Worm (Caenorhabditis elegans) whole organism, L2 larva: ENCODE results near the gene T12B5.15.

ENCODE experiments used
- C34F6.9 ChIP-seq: fragments of 150-350 bp; optimal IDR thresholded peaks from 2 replicates; lab custom pipeline; 2014; ENCODE audit warnings: missing biosample characterization, missing genetic modification characterization
- F13H6.1 ChIP-seq: sonication (generic microtip); optimal IDR thresholded peaks from 2 replicates; lab custom pipeline; 2016; ENCODE audit warnings: missing genetic modification characterization, missing compliant biosample characterization
- R02D3.7 ChIP-seq: fragments of 150-350 bp; optimal IDR thresholded peaks from 2 replicates; lab custom pipeline; 2014; ENCODE audit warnings: missing biosample characterization, missing genetic modification characterization
- alr-1 ChIP-seq: fragments of 150-350 bp; optimal IDR thresholded peaks from 2 replicates; lab custom pipeline; 2014; ENCODE audit warnings: missing biosample characterization, missing genetic modification characterization
- aly-2 ChIP-seq: fragments of 150-350 bp; optimal IDR thresholded peaks from 2 replicates; lab custom pipeline; 2014; ENCODE audit warnings: missing biosample characterization, missing genetic modification characterization
- blmp-1 ChIP-seq: sonication (generic microtip); optimal IDR thresholded peaks from 2 replicates; lab custom pipeline; 2017; ENCODE audit warnings: missing genetic modification characterization, mild to moderate bottlenecking, missing compliant biosample characterization, antibody characterized with exemption, moderate library complexity; ENCODE audit not compliant: insufficient read depth
- ceh-82 ChIP-seq: fragments of 150-350 bp; optimal IDR thresholded peaks from 2 replicates; lab custom pipeline; 2014; ENCODE audit warnings: missing biosample characterization, missing genetic modification characterization
- elt-1 ChIP-seq: fragments of 150-350 bp; optimal IDR thresholded peaks from 2 replicates; lab custom pipeline; 2014; ENCODE audit warnings: missing biosample characterization, missing genetic modification characterization
- elt-3 ChIP-seq: sonication (generic microtip); optimal IDR thresholded peaks from 2 replicates; lab custom pipeline; 2017; ENCODE audit warnings: missing biosample characterization, missing genetic modification characterization
- fos-1 ChIP-seq: fragments of 150-350 bp; optimal IDR thresholded peaks from 2 replicates; lab custom pipeline; 2014; ENCODE audit warnings: missing biosample characterization, missing genetic modification characterization
- lsy-2 ChIP-seq, 2 experiments: fragments of 150-350 bp in 1 of 2; sonication (generic microtip) in 1 of 2; optimal IDR thresholded peaks; 2 replicates each; lab custom pipeline; 2014 to 2017; ENCODE audit warnings: missing biosample characterization in 2 of 2, missing genetic modification characterization in 2 of 2
- mab-5 ChIP-seq: fragments of 150-350 bp; optimal IDR thresholded peaks from 2 replicates; lab custom pipeline; 2014; ENCODE audit warnings: missing biosample characterization, missing genetic modification characterization
- mbf-1 ChIP-seq: sonication (generic microtip); optimal IDR thresholded peaks from 2 replicates; lab custom pipeline; 2017; ENCODE audit warnings: missing biosample characterization, missing genetic modification characterization
- nhr-10 ChIP-seq: sonication (generic microtip); optimal IDR thresholded peaks from 2 replicates; lab custom pipeline; 2017; ENCODE audit warnings: missing biosample characterization, missing genetic modification characterization
- nhr-11 ChIP-seq: fragments of 150-350 bp; optimal IDR thresholded peaks from 2 replicates; lab custom pipeline; 2014; ENCODE audit warnings: missing biosample characterization, missing genetic modification characterization
- nhr-12 ChIP-seq: fragments of 150-350 bp; optimal IDR thresholded peaks from 2 replicates; lab custom pipeline; 2014; ENCODE audit warnings: missing biosample characterization, missing genetic modification characterization
- nhr-129 ChIP-seq: fragments of 150-350 bp; optimal IDR thresholded peaks from 2 replicates; lab custom pipeline; 2014; ENCODE audit warnings: missing biosample characterization, missing genetic modification characterization
- nhr-23 ChIP-seq: fragments of 150-350 bp; optimal IDR thresholded peaks from 2 replicates; lab custom pipeline; 2014; ENCODE audit warnings: missing biosample characterization, missing genetic modification reagents, missing genetic modification characterization
- nhr-237 ChIP-seq: fragments of 150-350 bp; optimal IDR thresholded peaks from 2 replicates; lab custom pipeline; 2014; ENCODE audit warnings: missing biosample characterization, missing genetic modification characterization
- nhr-25 ChIP-seq: fragments of 150-350 bp; sonication (generic microtip); optimal IDR thresholded peaks from 3 replicates; lab custom pipeline; 2014; ENCODE audit warnings: missing biosample characterization, missing genetic modification characterization
- nhr-6 ChIP-seq: fragments of 150-350 bp; optimal IDR thresholded peaks from 2 replicates; lab custom pipeline; 2014; ENCODE audit warnings: missing biosample characterization, missing genetic modification characterization
- nhr-77 ChIP-seq: fragments of 150-350 bp; optimal IDR thresholded peaks from 2 replicates; lab custom pipeline; 2014; ENCODE audit warnings: missing biosample characterization, missing genetic modification characterization
- peb-1 ChIP-seq: fragments of 150-350 bp; optimal IDR thresholded peaks from 2 replicates; lab custom pipeline; 2014; ENCODE audit warnings: missing biosample characterization, missing genetic modification characterization
- sem-4 ChIP-seq: fragments of 150-350 bp; optimal IDR thresholded peaks from 2 replicates; lab custom pipeline; 2014; ENCODE audit warnings: missing biosample characterization, missing genetic modification reagents, missing genetic modification characterization
- skn-1 ChIP-seq: sonication (generic microtip); optimal IDR thresholded peaks from 2 replicates; lab custom pipeline; 2017; ENCODE audit warnings: missing biosample characterization, missing genetic modification characterization
- sma-3 ChIP-seq: sonication (generic microtip); optimal IDR thresholded peaks from 2 replicates; lab custom pipeline; 2016; ENCODE audit warnings: missing genetic modification reagents, missing genetic modification characterization, missing compliant biosample characterization
- snpc-4 ChIP-seq: fragments of 150-350 bp; optimal IDR thresholded peaks from 2 replicates; lab custom pipeline; 2014; ENCODE audit warnings: missing biosample characterization, missing genetic modification characterization
- unc-55 ChIP-seq: fragments of 150-350 bp; sonication (generic microtip); optimal IDR thresholded peaks from 3 replicates; lab custom pipeline; 2014; ENCODE audit warnings: missing biosample characterization, missing genetic modification reagents, missing genetic modification characterization
- zag-1 ChIP-seq: fragments of 150-350 bp; optimal IDR thresholded peaks from 2 replicates; lab custom pipeline; 2014; ENCODE audit warnings: missing biosample characterization, missing genetic modification characterization
- ztf-1 ChIP-seq: fragments of 200-800 bp; sonication (Bioruptor generic); conservative IDR thresholded peaks from 2 replicates; pipeline ENCODE4 v1.3.6; 2022; ENCODE audit warnings: missing genetic modification characterization, missing compliant biosample characterization
- ztf-11 ChIP-seq: sonication (generic microtip); optimal IDR thresholded peaks from 2 replicates; lab custom pipeline; 2017; ENCODE audit warnings: missing biosample characterization, missing genetic modification characterization
- ztf-4 ChIP-seq: fragments of 150-350 bp; optimal IDR thresholded peaks from 2 replicates; lab custom pipeline; 2014; ENCODE audit warnings: missing biosample characterization, missing genetic modification characterization

Gene T12B5.15

DNA sequence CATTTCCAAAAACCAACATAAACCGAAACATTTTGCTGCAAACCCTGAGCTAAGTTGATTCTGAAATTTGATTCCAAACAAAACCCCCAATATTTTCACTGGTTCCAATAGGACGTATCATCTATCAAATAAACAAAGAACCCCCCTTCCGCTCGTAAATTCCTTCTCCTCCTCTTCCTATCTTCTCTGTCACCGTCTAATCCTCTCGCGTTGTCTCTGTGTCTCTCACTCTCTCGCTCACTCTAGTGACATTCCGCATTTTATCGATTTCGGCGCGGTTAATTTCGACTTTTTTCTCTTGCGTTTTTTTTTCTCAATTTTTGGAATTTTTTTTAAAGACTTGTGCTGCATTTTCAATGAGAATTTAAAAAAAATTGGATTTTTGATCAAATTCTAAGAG lies 27.5 kb upstream of the T12B5.15 start (continued):
- TF ChIP-seq ztf-1 (no peak), nhr-23 (tag; lab: Kevin White, UChicago) (no peak)
- TF ChIP-seq, all 48 proteins: peak for 8

DNA sequence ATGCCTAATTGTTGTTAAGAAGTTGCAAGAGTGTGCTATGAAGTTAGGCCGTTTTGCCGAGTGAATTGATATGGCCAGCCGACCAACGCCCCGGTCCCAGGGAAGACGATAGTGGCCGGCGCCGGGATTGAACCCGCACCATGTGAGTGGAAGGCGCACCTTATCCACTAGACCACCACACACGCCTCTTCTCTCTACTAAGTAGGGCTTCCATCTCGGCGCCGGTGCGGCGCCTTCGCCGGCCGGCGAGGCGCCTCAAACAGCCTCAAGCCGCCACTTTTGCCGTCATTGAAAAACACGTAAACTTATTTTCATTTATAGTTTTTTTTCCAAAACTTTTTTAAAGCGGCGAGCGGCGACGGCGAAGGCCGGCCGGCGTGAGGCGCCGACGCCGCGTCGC lies 24.4 kb upstream of the T12B5.15 start:
- TF ChIP-seq C34F6.9: no peak
- no peak for TF ChIP-seq nhr-25 (tag; lab: Kevin White, UChicago)
- TF ChIP-seq zag-1: no peak
- TF ChIP-seq ztf-1: no peak
- no peak for TF ChIP-seq skn-1 (tag; lab: Kevin White, UChicago)
- no peak for TF ChIP-seq F13H6.1 (tag; lab: Kevin White, UChicago)
- no peak for TF ChIP-seq nhr-23 (tag; lab: Kevin White, UChicago)
- no peak for TF ChIP-seq elt-3 (tag; lab: Kevin White, UChicago)
- no peak for TF ChIP-seq nhr-77 (tag; lab: Kevin White, UChicago)
- no peak for TF ChIP-seq alr-1 (tag; lab: Kevin White, UChicago)
- no peak for TF ChIP-seq nhr-237 (tag; lab: Kevin White, UChicago)
- TF ChIP-seq mbf-1 (tag; lab: Kevin White, UChicago): no peak
- no peak for TF ChIP-seq ceh-82 (tag; lab: Kevin White, UChicago)
- no peak for TF ChIP-seq blmp-1
- no peak for TF ChIP-seq nhr-129 (tag; lab: Kevin White, UChicago)
- TF ChIP-seq aly-2 (tag; lab: Kevin White, UChicago): no peak
- TF ChIP-seq peb-1: no peak
- TF ChIP-seq, all 48 proteins: peak for 0

- TF ChIP-seq lsy-2 (tag; optimal IDR thresholded peaks at IDR 0.05; lab: Kevin White, UChicago) (no peak), nhr-11 (tag; lab: Kevin White, UChicago) (no peak), aly-2 (tag; lab: Kevin White, UChicago) (no peak), elt-1 (tag; lab: Kevin White, UChicago) (no peak), ztf-4 (tag; lab: Kevin White, UChicago) (no peak), nhr-10 (tag; lab: Kevin White, UChicago) (no peak), mab-5 (tag; lab: Kevin White, UChicago) (no peak), F13H6.1 (tag; lab: Kevin White, UChicago) (no peak), nhr-237 (tag; lab: Kevin White, UChicago) (no peak)
- TF ChIP-seq, all 48 proteins: peak for 0
Measured at ce11 chrIII:970928-971327, 16.5 kb upstream of the T12B5.15 start.

ce11 chrIII:966259-966658 lies 11.8 kb upstream of the T12B5.15 start:
- TF ChIP-seq unc-55 (GFP tag; lab: Kevin White, UChicago) (no peak), F13H6.1 (tag; lab: Kevin White, UChicago) (no peak), R02D3.7 (tag; lab: Kevin White, UChicago) (no peak), sma-3 (GFP tag; lab: Kevin White, UChicago) (no peak), nhr-12 (tag; lab: Kevin White, UChicago) (no peak)

- TF ChIP-seq ztf-1: no peak
- TF ChIP-seq nhr-129 (tag; lab: Kevin White, UChicago): no peak
- TF ChIP-seq nhr-10 (tag; lab: Kevin White, UChicago): no peak
- no peak for TF ChIP-seq nhr-23 (tag; lab: Kevin White, UChicago)
- TF ChIP-seq sem-4 (tag; lab: Kevin White, UChicago): no peak
- no peak for TF ChIP-seq lsy-2 (tag; optimal IDR thresholded peaks at IDR 0.05; lab: Kevin White, UChicago)
- no peak for TF ChIP-seq nhr-11 (tag; lab: Kevin White, UChicago)
- no peak for TF ChIP-seq nhr-77 (tag; lab: Kevin White, UChicago)
- TF ChIP-seq ztf-11 (tag; lab: Kevin White, UChicago): no peak
- TF ChIP-seq skn-1 (tag; lab: Kevin White, UChicago): no peak
- TF ChIP-seq nhr-6: no peak
- TF ChIP-seq snpc-4 (tag; lab: Kevin White, UChicago): no peak
- TF ChIP-seq, all 48 proteins: peak for 0
Measured at ce11 chrIII:964637-965036, 10.2 kb upstream of the T12B5.15 start.

ce11 chrIII:961948-962347 lies 7.5 kb upstream of the T12B5.15 start, which contains the start of gene fbxa-51:
TSS of gene fbxa-51 (plus strand) at chrIII:962269.
- TF ChIP-seq fos-1 (tag; lab: Kevin White, UChicago): peak; percentile 35
- TF ChIP-seq nhr-237 (tag; lab: Kevin White, UChicago): no peak
